Worm (Caenorhabditis elegans): Measurements from ENCODE around the gene col-122.

DNA sequence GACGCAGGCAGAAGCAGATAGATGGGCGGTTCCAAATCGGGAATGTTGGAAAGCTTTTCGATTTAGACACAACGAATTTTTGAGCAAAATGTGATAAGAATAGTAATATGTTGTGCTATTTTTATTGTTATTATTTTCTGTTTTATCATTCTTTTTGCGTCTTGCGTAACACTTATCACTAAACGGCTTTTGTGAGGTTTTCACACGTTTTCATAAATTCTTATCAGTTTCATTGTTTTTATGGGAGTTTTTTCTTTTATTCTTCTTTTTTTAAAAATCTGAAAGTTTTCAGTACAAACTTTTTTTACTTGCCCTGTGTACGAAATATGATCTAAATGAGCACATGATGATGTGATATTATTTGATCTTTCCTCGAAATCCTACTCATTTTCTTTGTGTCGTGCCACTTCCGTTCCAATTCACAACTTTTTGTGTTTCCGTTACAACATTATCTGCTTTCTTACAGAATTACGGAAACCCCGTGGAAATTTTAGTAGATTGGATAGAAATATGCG, 22.8 kb upstream of the col-122 start, which contains the start of gene fbl-1:
- no peak for TF ChIP-seq tlf-1 (GFP tag; optimal IDR thresholded peaks at IDR 0.05)
- no peak for TF ChIP-seq unc-62 (GFP tag; optimal IDR thresholded peaks at IDR 0.05)
- TF ChIP-seq sptf-2 (GFP tag; optimal IDR thresholded peaks at IDR 0.05) = no peak
